Worm (Caenorhabditis elegans): ENCODE results near the gene gon-4.

The gon-4 gene

DNA sequence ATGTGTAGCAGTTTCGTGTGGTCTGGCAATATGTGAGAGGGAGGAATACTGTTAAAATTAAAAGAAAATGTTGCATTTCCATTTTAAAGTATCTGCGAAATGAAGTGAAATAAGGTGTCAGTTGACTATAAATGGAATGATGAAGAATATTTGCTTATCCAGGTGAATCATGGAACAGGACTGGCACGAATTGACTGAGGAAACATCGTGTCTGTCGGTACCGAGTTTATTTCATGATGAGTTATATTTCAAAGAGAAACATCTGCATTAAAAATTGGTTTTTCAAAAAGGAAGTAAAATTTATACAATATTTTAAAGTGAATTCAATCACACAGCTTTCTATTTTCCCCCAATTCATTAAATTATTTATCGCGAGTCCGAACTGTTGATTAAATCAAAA, 29.9 kb downstream of the gon-4 start, which contains the start of gene F01G10.6:
TSS of gene F01G10.6 (minus strand) at position 101 of the 400 bp plus-strand sequence.
- no peak for TF ChIP-seq ets-4 (tag; optimal IDR thresholded peaks at IDR 0.05)
- TF ChIP-seq pqm-1 (tag; optimal IDR thresholded peaks at IDR 0.05): no peak
- no peak for TF ChIP-seq tbx-7 (tag; optimal IDR thresholded peaks at IDR 0.05)
- TF ChIP-seq mec-3 (tag; optimal IDR thresholded peaks at IDR 0.05; ENCODE audit: borderline replicate concordance): no peak
- no peak for TF ChIP-seq pax-1 (tag; optimal IDR thresholded peaks at IDR 0.05)
- no peak for TF ChIP-seq tbx-2 (tag; optimal IDR thresholded peaks at IDR 0.05)
- TF ChIP-seq K09A11.1 (tag; optimal IDR thresholded peaks at IDR 0.05; ENCODE audit: insufficient read depth): no peak
- no peak for TF ChIP-seq eyg-1 (tag; optimal IDR thresholded peaks at IDR 0.05)
- TF ChIP-seq nfya-1 (tag; optimal IDR thresholded peaks at IDR 0.05): no peak
- no peak for TF ChIP-seq pha-4 (tag; optimal IDR thresholded peaks at IDR 0.05)
- TF ChIP-seq Y22D7AL.16 (tag; optimal IDR thresholded peaks at IDR 0.05): no peak
- no peak for TF ChIP-seq ceh-45 (GFP tag; IDR thresholded peaks at IDR 0.05)
- no peak for TF ChIP-seq F13H6.1 (tag; optimal IDR thresholded peaks at IDR 0.05)
- TF ChIP-seq sdc-2 (tag; optimal IDR thresholded peaks at IDR 0.05): no peak
- TF ChIP-seq elt-2 (tag; optimal IDR thresholded peaks at IDR 0.05): no peak
- no peak for TF ChIP-seq zip-5 (tag; optimal IDR thresholded peaks at IDR 0.05)
- no peak for TF ChIP-seq pat-9 (tag; optimal IDR thresholded peaks at IDR 0.05)
- no peak for TF ChIP-seq dmd-4 (tag; optimal IDR thresholded peaks at IDR 0.05; ENCODE audit: borderline replicate concordance)
- TF ChIP-seq lim-6 (tag; optimal IDR thresholded peaks at IDR 0.05): no peak

DNA sequence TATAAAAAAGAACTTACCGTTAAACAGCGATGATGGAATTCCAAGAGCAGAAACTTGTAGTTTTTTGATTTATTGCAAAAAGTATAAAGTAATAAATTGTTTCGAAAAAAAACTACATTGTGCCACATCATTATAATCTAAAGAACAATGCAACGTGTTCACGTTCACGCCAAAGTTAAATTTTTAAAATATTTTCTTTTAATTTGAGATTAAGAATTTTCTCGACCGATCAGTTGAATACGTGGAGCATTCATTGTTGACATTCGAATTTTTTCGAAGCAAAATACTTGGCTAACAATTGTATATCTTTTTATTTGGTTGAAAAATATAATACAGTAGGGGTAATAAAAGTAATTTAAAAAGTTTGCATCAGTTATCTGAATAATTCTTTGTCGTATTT, 33.4 kb downstream of the gon-4 start, which contains the start of gene F01G10.5:
TSS of gene F01G10.5 (minus strand) at position 101 of the 400 bp plus-strand sequence.
- no peak for TF ChIP-seq ceh-48 (tag; optimal IDR thresholded peaks at IDR 0.05)
- TF ChIP-seq ceh-9 (tag; optimal IDR thresholded peaks at IDR 0.05): no peak
- no peak for TF ChIP-seq fkh-6 (tag; optimal IDR thresholded peaks at IDR 0.05)
- TF ChIP-seq ahr-1 (tag; optimal IDR thresholded peaks at IDR 0.05): no peak
- TF ChIP-seq nfya-1 (tag; optimal IDR thresholded peaks at IDR 0.05): no peak
- TF ChIP-seq Y22D7AL.16 (tag; optimal IDR thresholded peaks at IDR 0.05): no peak
- no peak for TF ChIP-seq ztf-16 (tag; optimal IDR thresholded peaks at IDR 0.05)
- no peak for TF ChIP-seq tbx-2 (tag; optimal IDR thresholded peaks at IDR 0.05)
- no peak for TF ChIP-seq dmd-4 (tag; optimal IDR thresholded peaks at IDR 0.05; ENCODE audit: borderline replicate concordance)
- no peak for TF ChIP-seq pha-2 (tag; optimal IDR thresholded peaks at IDR 0.05)
- TF ChIP-seq che-1 (tag; optimal IDR thresholded peaks at IDR 0.05): no peak

DNA sequence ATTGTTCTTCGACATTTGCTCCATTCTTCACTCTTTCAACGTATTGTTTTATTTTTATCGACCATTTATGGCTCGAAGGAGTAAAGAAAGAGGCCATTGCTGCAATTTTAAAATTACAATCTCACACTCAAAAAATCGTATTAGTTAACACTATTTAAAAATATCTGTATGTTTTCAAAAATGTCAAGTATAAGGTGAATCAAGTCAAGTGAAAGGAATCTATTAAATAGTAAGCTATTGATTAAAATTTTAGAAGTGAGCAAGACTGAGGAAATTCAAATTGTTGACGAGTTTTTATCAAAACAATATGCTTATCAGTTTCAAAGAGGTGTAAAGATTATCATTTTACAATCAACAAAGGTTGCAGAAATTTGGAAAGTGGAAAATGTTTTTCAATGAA, 34.8 kb downstream of the gon-4 start, which contains the start of gene F01G10.4:
TSS of gene F01G10.4 (minus strand) at position 101 of the 400 bp plus-strand sequence.
- no peak for TF ChIP-seq npax-4 (tag; optimal IDR thresholded peaks at IDR 0.05)
- TF ChIP-seq pha-4 (tag; optimal IDR thresholded peaks at IDR 0.05): no peak
- TF ChIP-seq sox-2 (GFP tag; IDR thresholded peaks at IDR 0.05): no peak
- no peak for TF ChIP-seq ahr-1 (tag; optimal IDR thresholded peaks at IDR 0.05)
- TF ChIP-seq ceh-9 (tag; optimal IDR thresholded peaks at IDR 0.05): no peak
- TF ChIP-seq K09A11.1 (tag; optimal IDR thresholded peaks at IDR 0.05; ENCODE audit: insufficient read depth): no peak

DNA sequence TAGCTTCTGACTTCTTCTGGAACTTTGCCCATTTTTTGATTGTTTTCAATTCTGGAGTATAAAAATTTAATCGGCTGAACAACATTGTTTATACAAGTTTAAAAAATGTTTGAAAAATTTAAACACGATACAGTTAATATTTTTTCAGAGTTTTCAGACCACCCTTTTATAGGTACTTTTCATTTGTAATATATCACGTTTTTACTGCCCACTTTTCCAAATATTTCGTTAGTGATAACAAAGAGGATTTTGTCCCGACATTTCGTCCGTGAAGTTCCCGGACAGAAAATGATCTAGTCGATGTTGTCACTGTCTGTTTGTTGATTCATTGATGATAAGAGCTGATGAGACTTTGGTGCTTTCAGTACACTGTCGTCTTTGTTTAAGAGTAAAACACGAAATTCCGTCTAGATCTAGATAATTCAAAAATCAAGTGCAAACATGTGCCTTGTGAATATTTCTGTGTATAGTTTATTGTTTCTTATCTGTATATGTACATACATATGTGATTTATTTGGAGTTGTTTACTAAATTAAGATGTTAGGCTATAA, 37.7 kb downstream of the gon-4 start, which contains the start of gene ech-9:
TSS of gene ech-9 (minus strand) at position 51 of the 551 bp plus-strand sequence.
- TF ChIP-seq ceh-48 (tag; optimal IDR thresholded peaks at IDR 0.05): no peak
- no peak for TF ChIP-seq madf-2 (tag; optimal IDR thresholded peaks at IDR 0.05)
- TF ChIP-seq ceh-18 (tag; optimal IDR thresholded peaks at IDR 0.05): no peak
- TF ChIP-seq hlh-13 (GFP tag; optimal IDR thresholded peaks at IDR 0.05): no peak
- TF ChIP-seq F13H6.1 (tag; optimal IDR thresholded peaks at IDR 0.05): no peak
- TF ChIP-seq ceh-24 (tag; optimal IDR thresholded peaks at IDR 0.05): no peak
- TF ChIP-seq gmeb-2 (tag; optimal IDR thresholded peaks at IDR 0.05): no peak
- no peak for TF ChIP-seq ref-2 (tag; optimal IDR thresholded peaks at IDR 0.05)
- no peak for TF ChIP-seq pat-9 (tag; optimal IDR thresholded peaks at IDR 0.05)

DNA sequence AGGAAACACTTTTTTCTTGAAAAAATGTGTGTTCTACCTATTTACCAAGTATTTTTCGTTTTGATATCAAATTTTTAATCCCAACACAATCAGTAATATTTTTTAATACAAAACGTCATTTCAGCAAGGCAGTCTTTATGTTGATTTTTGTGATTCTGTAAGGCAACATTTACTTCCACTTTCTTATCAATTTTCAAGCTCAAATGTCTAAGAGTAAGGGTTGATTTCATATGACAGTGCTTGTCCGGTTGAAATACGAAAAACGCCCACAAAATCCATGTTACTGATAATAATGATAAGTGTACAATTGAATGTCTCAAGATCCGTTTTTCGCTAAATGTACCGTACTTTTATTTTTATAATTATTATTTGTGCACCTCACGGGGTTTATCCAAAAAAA, 38.5 kb downstream of the gon-4 start:
- no peak for TF ChIP-seq ceh-45 (GFP tag; IDR thresholded peaks at IDR 0.05)
- no peak for TF ChIP-seq sdc-2 (tag; optimal IDR thresholded peaks at IDR 0.05)
- no peak for TF ChIP-seq hlh-13 (GFP tag; optimal IDR thresholded peaks at IDR 0.05)
- no peak for TF ChIP-seq C08G9.2 (tag; optimal IDR thresholded peaks at IDR 0.05)
- TF ChIP-seq pax-1 (tag; optimal IDR thresholded peaks at IDR 0.05): no peak
- no peak for TF ChIP-seq unc-42 (tag; optimal IDR thresholded peaks at IDR 0.05)
- no peak for TF ChIP-seq gmeb-2 (tag; optimal IDR thresholded peaks at IDR 0.05)
- no peak for TF ChIP-seq hlh-15 (tag; optimal IDR thresholded peaks at IDR 0.05)
- TF ChIP-seq zip-5 (tag; optimal IDR thresholded peaks at IDR 0.05): no peak
- TF ChIP-seq nfya-1 (tag; optimal IDR thresholded peaks at IDR 0.05): no peak
- TF ChIP-seq elt-2 (tag; optimal IDR thresholded peaks at IDR 0.05): no peak

All from whole organism, late embryonic.